Worm (Caenorhabditis elegans): Measurements from ENCODE around the gene dhs-8.

Gene dhs-8

DNA sequence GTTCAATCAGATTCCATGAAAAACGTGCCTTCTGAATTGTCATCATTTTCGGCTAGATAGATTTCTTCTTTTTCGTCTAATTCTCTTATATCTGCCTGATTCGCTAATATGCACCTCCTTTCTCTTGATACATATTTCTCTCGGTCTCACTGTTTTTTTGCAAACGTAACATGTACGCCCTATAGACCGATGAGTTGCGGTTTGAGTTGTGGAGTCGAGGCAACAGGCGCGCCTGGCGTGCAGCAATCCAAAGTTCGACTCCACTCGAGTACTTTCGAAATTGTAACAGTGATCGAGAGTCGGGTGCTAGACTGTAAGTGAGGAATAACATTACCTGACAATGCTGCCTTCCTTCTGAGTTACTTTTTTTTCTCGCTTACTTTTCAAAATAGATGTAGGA, 1.0 kb upstream of the dhs-8 start:
- TF ChIP-seq W03F9.2 (tag; optimal IDR thresholded peaks at IDR 0.05): peak; percentile 21
- TF ChIP-seq him-1 (tag; optimal IDR thresholded peaks at IDR 0.05): peak; percentile 66
- TF ChIP-seq dao-5 (tag; optimal IDR thresholded peaks at IDR 0.05): peak; percentile 57

DNA sequence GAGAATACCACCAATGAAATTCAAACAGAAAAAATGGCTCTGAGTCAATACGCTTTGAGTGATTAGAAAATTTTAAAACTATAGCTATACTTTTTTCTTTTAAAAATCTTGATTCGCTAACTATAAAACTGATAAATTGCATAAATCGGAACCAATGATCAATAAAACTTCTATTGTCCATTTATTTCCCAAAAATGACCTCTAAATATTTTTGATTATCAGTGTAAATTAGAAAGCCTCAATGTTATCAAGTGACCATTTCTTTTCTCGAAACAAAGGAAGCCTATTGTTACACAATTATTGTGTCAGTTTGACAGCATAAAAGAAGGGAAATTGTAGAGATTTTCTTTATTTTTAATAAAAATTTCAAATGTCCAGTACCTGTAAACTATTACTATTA, 2.3 kb downstream of the dhs-8 start, which contains the start of gene K10H10.4:
Gene K10H10.4 (plus strand): TSS at position 301 of the 400 bp plus-strand sequence.
- TF ChIP-seq him-1 (tag; optimal IDR thresholded peaks at IDR 0.05) (no peak), W03F9.2 (tag; optimal IDR thresholded peaks at IDR 0.05) (no peak), dao-5 (tag; optimal IDR thresholded peaks at IDR 0.05) (no peak)

DNA sequence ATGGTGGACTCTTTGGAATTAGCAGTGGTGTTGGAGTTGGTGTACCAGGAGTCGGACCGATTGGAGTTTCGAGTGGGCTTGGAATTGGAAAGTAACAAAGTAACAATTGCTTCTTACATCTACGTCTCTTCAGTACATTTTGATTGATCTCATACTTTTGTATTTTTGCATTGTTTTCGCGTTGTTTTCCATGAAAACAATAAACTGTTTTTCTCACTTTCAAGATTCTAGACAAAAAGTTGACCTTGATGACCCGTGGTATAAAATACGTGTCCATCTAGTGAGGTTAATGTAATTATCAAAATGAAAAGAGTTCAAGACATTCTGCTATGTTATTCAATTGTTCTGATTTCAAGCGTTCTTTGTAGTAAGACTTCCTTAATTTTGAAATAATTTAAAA, 3.6 kb downstream of the dhs-8 start, which contains the start of gene K10H10.5:
Gene K10H10.5 (plus strand): TSS at position 301 of the 400 bp plus-strand sequence.
- TF ChIP-seq dao-5 (tag; optimal IDR thresholded peaks at IDR 0.05) (no peak), W03F9.2 (tag; optimal IDR thresholded peaks at IDR 0.05) (no peak), him-1 (tag; optimal IDR thresholded peaks at IDR 0.05) (no peak)

DNA sequence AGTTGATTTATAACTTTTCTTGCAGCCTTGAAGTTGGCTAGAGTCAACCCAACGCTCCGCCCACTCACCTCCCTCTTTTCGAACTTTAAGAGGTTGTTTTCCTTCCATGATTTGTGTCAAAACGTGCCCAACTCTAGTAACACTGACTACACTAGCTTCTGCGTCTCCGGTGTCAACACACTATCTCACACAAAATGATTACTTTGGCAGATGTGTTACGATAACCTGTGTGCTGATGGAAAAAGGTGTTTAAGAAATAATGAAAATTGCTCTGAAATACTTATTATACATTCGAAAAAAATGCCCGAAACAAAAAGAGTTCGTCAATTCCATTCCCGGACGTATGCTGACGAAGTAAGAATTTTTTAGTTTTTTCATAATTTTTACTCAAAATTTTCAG, 5.2 kb downstream of the dhs-8 start, which contains the start of gene K10H10.6:
Gene K10H10.6 (plus strand): TSS at position 301 of the 400 bp plus-strand sequence.
- TF ChIP-seq W03F9.2 (tag; optimal IDR thresholded peaks at IDR 0.05) (no peak), him-1 (tag; optimal IDR thresholded peaks at IDR 0.05) (no peak), dao-5 (tag; optimal IDR thresholded peaks at IDR 0.05) (no peak)

DNA sequence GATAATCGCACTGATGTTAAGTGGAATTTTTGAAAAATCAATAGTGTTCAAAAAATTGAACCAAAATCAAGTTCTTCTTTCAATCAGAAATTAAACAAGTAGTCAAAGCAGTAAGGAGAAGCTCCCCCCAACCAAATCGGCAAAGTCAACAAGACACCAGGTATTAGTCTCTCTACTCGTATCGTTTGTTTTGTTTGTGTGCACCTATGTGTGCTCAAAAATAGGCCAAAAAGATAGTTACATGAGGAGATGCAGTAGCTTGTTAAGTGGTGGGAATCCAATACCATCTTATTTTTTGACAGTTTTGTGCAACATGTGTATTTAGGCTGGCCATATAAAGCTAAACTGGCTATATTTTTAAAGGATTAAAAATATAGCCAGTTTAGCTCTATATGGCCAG, 8.4 kb downstream of the dhs-8 start, which contains the start of gene K10H10.12:
Gene K10H10.12 (minus strand): TSS at position 101 of the 400 bp plus-strand sequence.
- TF ChIP-seq dao-5 (tag; optimal IDR thresholded peaks at IDR 0.05) (no peak), him-1 (tag; optimal IDR thresholded peaks at IDR 0.05) (no peak), W03F9.2 (tag; optimal IDR thresholded peaks at IDR 0.05) (no peak)

DNA sequence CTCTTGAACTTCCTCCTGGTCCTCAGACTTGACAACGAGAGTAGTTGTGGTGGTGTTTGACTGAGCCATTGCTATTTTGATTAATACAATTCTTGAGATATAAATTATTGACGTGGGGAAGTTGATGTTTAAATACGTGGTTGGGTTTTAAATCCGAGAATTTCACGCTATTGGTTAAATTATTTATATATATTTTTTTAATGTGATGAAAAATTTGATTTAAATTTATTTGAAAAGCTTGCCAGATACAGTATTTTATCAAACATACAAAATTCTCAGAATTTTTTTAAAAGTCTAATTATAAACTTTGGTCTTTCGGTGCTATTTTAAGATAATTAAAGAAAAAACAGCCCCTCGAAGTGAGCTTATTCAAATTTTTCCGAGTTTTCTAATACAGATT, 9.7 kb downstream of the dhs-8 start, which contains the start of the genes K10H10.7 and K10H10.10:
Gene K10H10.7 (minus strand): TSS at position 101 of the 400 bp plus-strand sequence.
Gene K10H10.10 (plus strand): TSS at position 204 of the 400 bp plus-strand sequence.
- TF ChIP-seq W03F9.2 (tag; optimal IDR thresholded peaks at IDR 0.05): no peak
- TF ChIP-seq dao-5 (tag; optimal IDR thresholded peaks at IDR 0.05): no peak
- no peak for TF ChIP-seq him-1 (tag; optimal IDR thresholded peaks at IDR 0.05)

DNA sequence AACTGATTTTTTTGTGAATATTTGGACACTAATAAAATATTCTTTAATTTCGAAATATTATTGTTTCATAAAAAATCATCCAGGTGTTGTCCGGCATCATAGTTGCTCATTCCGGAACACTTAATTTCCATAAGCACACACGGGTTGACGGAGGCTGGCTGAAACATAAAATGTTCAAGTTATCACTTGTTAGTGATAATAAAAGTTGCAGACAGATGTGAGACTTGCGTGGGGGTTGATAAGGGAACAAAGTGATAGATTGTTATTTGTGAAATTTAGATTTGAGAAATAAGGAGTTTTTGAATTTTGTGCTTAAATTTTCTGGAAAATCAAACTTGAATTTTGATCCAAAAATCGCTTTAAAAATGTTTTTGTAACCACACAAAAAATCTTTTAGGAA, 12.3 kb downstream of the dhs-8 start:
- TF ChIP-seq dao-5 (tag; optimal IDR thresholded peaks at IDR 0.05) (no peak), W03F9.2 (tag; optimal IDR thresholded peaks at IDR 0.05) (no peak), him-1 (tag; optimal IDR thresholded peaks at IDR 0.05) (no peak)

DNA sequence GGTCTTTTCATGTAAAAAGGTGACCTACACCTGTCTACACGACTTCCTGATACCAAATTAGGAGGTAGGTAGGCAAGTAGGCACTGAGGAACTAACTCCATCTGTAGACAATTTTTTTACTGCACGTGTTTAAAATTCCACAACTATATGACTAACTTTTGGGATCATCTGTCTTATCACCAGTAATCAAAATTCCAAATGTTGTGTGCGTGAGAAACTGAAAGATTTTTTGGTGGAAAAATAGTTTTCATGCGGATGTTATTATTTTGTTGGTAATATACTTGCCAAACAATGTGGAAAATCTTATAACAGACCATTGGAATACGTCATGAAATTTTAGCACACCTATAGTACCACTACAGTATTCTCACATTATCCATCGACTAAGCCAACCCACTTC, 13.4 kb downstream of the dhs-8 start, which contains the start of gene K10H10.13:
Gene K10H10.13 (minus strand): TSS at position 101 of the 400 bp plus-strand sequence.
- no peak for TF ChIP-seq W03F9.2 (tag; optimal IDR thresholded peaks at IDR 0.05)
- TF ChIP-seq him-1 (tag; optimal IDR thresholded peaks at IDR 0.05): no peak
- no peak for TF ChIP-seq dao-5 (tag; optimal IDR thresholded peaks at IDR 0.05)

DNA sequence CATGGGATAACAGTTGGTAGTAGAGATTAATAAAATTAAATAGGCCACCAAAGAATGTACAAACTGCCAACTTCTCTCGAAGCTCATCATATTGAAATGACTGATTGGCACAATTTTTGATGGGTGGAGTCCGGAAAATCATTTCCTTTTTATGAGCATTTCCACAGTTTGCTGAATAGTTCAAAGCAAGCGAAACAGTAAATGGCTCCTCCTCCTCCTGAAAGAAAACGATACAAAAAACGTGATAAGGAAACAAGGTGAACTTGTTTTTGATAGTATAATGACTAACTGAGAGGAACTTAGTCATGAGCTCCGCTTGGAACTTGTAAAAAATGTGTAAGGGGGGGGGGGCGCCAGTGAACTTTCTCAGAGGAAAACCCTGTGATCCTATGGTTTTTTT, 17.2 kb downstream of the dhs-8 start, which contains the start of gene K10H10.9:
Gene K10H10.9 (minus strand): TSS at position 101 of the 400 bp plus-strand sequence.
- TF ChIP-seq him-1 (tag; optimal IDR thresholded peaks at IDR 0.05) (no peak), dao-5 (tag; optimal IDR thresholded peaks at IDR 0.05) (no peak), W03F9.2 (tag; optimal IDR thresholded peaks at IDR 0.05) (no peak)

DNA sequence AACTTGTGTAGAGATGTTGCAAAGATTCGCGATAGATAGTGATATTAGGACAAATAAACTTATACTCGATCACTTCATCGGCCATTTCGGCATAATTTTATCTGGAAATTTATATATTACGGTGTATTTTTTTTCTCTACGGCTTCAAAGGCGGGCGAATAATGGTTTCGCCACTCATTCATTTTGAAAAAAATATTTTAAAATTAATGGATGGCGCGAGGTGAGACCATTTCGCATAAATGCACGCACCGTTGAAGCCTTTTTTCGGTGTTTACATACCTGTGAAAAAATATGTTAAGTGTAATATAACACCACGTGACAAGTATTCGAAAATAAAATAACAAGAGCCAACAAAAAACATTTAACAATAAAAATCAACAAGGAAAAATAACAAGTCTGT, 24.2 kb downstream of the dhs-8 start, which contains the start of gene btb-19:
Gene btb-19 (minus strand): TSS at position 101 of the 400 bp plus-strand sequence.
- TF ChIP-seq him-1 (tag; optimal IDR thresholded peaks at IDR 0.05) (no peak), dao-5 (tag; optimal IDR thresholded peaks at IDR 0.05) (no peak), W03F9.2 (tag; optimal IDR thresholded peaks at IDR 0.05) (no peak)

DNA sequence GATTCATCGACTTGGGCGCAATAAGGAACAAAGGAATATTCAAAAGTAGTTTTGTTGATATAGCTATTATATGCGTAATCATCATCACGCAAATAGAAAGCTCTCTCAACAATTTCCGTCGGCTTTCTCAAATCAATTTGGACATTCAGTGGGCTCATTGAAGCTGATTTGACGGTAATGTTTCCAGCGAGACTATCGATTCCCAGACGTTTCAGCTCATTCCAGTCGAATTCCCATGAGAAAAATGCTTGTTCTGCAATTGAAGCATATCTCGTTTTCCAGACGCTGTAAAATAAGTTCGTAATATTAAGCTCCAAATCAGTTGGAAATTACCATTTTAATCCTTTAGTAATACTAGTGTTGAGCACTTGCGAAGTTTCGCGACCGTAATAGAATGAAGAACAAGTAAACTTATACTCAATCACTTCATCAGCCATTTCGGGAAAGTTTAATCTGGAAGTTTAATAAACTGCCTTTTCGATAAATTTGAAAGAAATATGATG, 25.3 kb downstream of the dhs-8 start, which contains the start of gene btb-20:
Gene btb-20 (minus strand): TSS at position 453 of the 503 bp plus-strand sequence.
- TF ChIP-seq him-1 (tag; optimal IDR thresholded peaks at IDR 0.05): no peak
- no peak for TF ChIP-seq W03F9.2 (tag; optimal IDR thresholded peaks at IDR 0.05)
- no peak for TF ChIP-seq dao-5 (tag; optimal IDR thresholded peaks at IDR 0.05)

DNA sequence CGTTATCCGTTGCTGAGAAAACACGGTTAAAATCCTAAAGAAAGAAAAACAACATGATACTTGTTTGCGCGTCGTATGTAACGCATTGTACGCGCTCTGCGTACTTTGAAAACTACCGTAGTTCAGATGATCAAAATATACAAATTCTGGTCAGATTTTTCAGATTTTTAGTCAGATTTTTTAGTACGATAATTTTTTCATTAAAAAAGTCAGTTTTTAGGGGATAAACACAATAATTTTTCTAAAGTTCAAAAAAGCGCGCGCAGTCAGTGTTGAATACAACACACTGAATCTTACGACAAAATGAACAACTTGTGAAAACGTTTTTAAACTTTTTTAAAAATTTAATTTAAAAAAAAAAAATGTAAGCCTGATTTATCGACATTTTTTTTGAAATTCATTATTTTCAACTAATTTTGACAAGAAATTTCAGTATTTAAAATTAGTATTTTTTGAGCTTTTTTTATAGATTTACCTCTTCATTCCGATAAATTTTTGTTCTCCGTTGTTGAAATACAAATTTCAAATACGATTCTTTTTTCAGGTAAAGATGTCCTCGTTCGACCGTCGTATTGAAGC, 25.9 kb downstream of the dhs-8 start, which contains the start of gene pot-2:
Gene pot-2 (plus strand): TSS at position 529 of the 579 bp plus-strand sequence.
- TF ChIP-seq him-1 (tag; optimal IDR thresholded peaks at IDR 0.05) (no peak), W03F9.2 (tag; optimal IDR thresholded peaks at IDR 0.05) (no peak), dao-5 (tag; optimal IDR thresholded peaks at IDR 0.05) (no peak)

DNA sequence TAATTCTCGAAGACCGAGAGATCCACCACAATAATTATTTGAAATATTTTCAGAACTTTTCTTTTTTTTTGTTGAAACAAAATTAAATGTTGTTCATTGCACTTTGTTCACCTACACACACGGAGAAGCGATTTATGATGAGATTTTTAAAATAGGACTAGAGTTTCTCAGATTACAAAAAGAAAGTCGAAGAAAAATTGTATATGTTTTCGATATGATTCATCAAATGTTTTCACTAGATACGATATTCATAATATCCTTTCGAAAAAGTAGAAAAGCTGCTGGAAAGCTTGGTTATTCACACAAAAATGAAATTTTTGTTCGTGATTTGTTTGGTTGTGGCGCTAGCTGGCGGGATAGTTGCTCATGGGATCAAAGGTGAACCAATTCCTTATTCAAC, 27.2 kb downstream of the dhs-8 start, which contains the start of gene F57C2.4:
Gene F57C2.4 (plus strand): TSS at position 301 of the 400 bp plus-strand sequence.
- TF ChIP-seq W03F9.2 (tag; optimal IDR thresholded peaks at IDR 0.05): no peak
- TF ChIP-seq him-1 (tag; optimal IDR thresholded peaks at IDR 0.05): no peak
- no peak for TF ChIP-seq dao-5 (tag; optimal IDR thresholded peaks at IDR 0.05)

DNA sequence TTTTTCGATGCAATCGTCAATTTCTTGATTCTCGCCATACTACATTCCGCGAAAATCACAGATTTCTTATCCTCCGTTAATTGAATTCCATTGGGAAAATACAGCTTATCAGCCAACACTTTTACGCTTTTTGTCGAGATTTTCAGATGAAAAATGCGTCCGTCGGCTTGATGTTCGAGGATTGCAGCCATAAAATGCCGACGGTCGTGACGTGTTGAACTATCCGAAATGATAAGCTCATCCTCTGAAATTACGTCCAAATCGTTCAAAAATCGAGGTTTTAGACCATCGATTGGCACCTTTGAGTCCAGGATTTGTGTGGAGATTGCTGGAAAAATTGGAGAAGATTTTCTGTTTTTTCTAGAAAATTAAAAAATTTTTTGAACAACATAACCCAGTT, 29.3 kb downstream of the dhs-8 start:
- TF ChIP-seq W03F9.2 (tag; optimal IDR thresholded peaks at IDR 0.05) (no peak), dao-5 (tag; optimal IDR thresholded peaks at IDR 0.05) (no peak), him-1 (tag; optimal IDR thresholded peaks at IDR 0.05) (no peak)
